Worm (Caenorhabditis elegans) whole organism, L3 larva: ENCODE data around the gene F45E4.5.

ENCODE experiments used
- R02D3.7 ChIP-seq: fragments of 150-350 bp; optimal IDR thresholded peaks from 2 replicates; lab custom pipeline; 2014; ENCODE audit warnings: missing biosample characterization, missing genetic modification characterization
- aly-2 ChIP-seq: fragments of 150-350 bp; optimal IDR thresholded peaks from 2 replicates; lab custom pipeline; 2014; ENCODE audit warnings: missing biosample characterization, missing genetic modification characterization
- ceh-16 ChIP-seq: sonication (generic microtip); optimal IDR thresholded peaks from 2 replicates; lab custom pipeline; 2017; ENCODE audit warnings: missing biosample characterization, missing genetic modification characterization
- ceh-9 ChIP-seq: sonication (generic microtip); optimal IDR thresholded peaks from 2 replicates; lab custom pipeline; 2018; ENCODE audit warnings: missing biosample characterization, missing genetic modification characterization
- daf-12 ChIP-seq: fragments of 150-350 bp; optimal IDR thresholded peaks from 2 replicates; lab custom pipeline; 2014; ENCODE audit warnings: missing biosample characterization, missing genetic modification reagents, missing genetic modification characterization
- elt-1 ChIP-seq: fragments of 150-350 bp; optimal IDR thresholded peaks from 2 replicates; lab custom pipeline; 2014; ENCODE audit warnings: missing biosample characterization, missing genetic modification characterization
- elt-2 ChIP-seq: sonication (generic microtip); optimal IDR thresholded peaks from 2 replicates; lab custom pipeline; 2016; ENCODE audit warnings: missing genetic modification reagents, mild to moderate bottlenecking, missing genetic modification characterization, missing compliant biosample characterization
- elt-3 ChIP-seq, 3 experiments: fragments of 150-350 bp in 1 of 3; sonication (generic microtip) in 2 of 3; optimal IDR thresholded peaks; 2 replicates in 2 of 3; 4 replicates in 1 of 3; lab custom pipeline; 2014 to 2017; ENCODE audit warnings: missing biosample characterization in 3 of 3, missing genetic modification characterization in 3 of 3
- eor-1 ChIP-seq, 2 experiments: fragments of 150-350 bp; optimal IDR thresholded peaks; 2 replicates each; lab custom pipeline; 2014 to 2018; ENCODE audit warnings: missing biosample characterization in 2 of 2, missing genetic modification characterization in 2 of 2
- fkh-10 ChIP-seq: sonication (generic microtip); optimal IDR thresholded peaks from 2 replicates; lab custom pipeline; 2017; ENCODE audit warnings: missing biosample characterization, missing genetic modification reagents, missing genetic modification characterization
- fkh-2 ChIP-seq: fragments of 150-350 bp; optimal IDR thresholded peaks from 2 replicates; lab custom pipeline; 2014; ENCODE audit warnings: missing biosample characterization, missing genetic modification reagents, missing genetic modification characterization
- hmg-11 ChIP-seq: sonication (generic microtip); optimal IDR thresholded peaks from 2 replicates; lab custom pipeline; 2016; ENCODE audit warnings: missing genetic modification characterization, missing compliant biosample characterization
- lin-39 ChIP-seq: fragments of 150-350 bp; optimal IDR thresholded peaks from 2 replicates; lab custom pipeline; 2018; ENCODE audit warnings: missing biosample characterization, missing genetic modification reagents, missing genetic modification characterization
- mdl-1 ChIP-seq: fragments of 150-350 bp; optimal IDR thresholded peaks from 2 replicates; lab custom pipeline; 2014; ENCODE audit warnings: missing biosample characterization, missing genetic modification characterization
- mml-1 ChIP-seq: fragments of 150-350 bp; sonication (generic microtip); optimal IDR thresholded peaks from 3 replicates; lab custom pipeline; 2014; ENCODE audit warnings: missing biosample characterization, missing genetic modification characterization
- nfya-1 ChIP-seq: sonication (generic microtip); optimal IDR thresholded peaks from 2 replicates; lab custom pipeline; 2017; ENCODE audit warnings: missing genetic modification characterization, mild to moderate bottlenecking, missing compliant biosample characterization, antibody characterized with exemption, moderate library complexity; ENCODE audit not compliant: insufficient read depth
- nhr-11 ChIP-seq: fragments of 150-350 bp; optimal IDR thresholded peaks from 2 replicates; lab custom pipeline; 2014; ENCODE audit warnings: missing biosample characterization, missing genetic modification characterization
- nhr-23 ChIP-seq: fragments of 150-350 bp; optimal IDR thresholded peaks from 2 replicates; lab custom pipeline; 2014; ENCODE audit warnings: missing biosample characterization, missing genetic modification reagents, missing genetic modification characterization
- nhr-25 ChIP-seq: sonication (generic microtip); optimal IDR thresholded peaks from 2 replicates; lab custom pipeline; 2017; ENCODE audit warnings: missing biosample characterization, missing genetic modification characterization
- nhr-28 ChIP-seq: fragments of 150-350 bp; optimal IDR thresholded peaks from 2 replicates; lab custom pipeline; 2014; ENCODE audit warnings: missing biosample characterization, missing genetic modification characterization
- nhr-77 ChIP-seq: fragments of 150-350 bp; optimal IDR thresholded peaks from 2 replicates; lab custom pipeline; 2014; ENCODE audit warnings: missing biosample characterization, missing genetic modification characterization
- pqm-1 ChIP-seq: fragments of 150-350 bp; optimal IDR thresholded peaks from 2 replicates; lab custom pipeline; 2017; ENCODE audit warnings: missing biosample characterization, missing genetic modification characterization, inconsistent platforms
- sea-2 ChIP-seq: fragments of 150-350 bp; sonication (generic microtip); optimal IDR thresholded peaks from 4 replicates; lab custom pipeline; 2014; ENCODE audit warnings: missing biosample characterization, missing genetic modification reagents, missing genetic modification characterization
- tbx-2 ChIP-seq: sonication (generic microtip); optimal IDR thresholded peaks from 2 replicates; lab custom pipeline; 2016; ENCODE audit warnings: mild to moderate bottlenecking, missing genetic modification characterization, missing compliant biosample characterization
- zag-1 ChIP-seq: fragments of 150-350 bp; optimal IDR thresholded peaks from 2 replicates; lab custom pipeline; 2014; ENCODE audit warnings: missing biosample characterization, missing genetic modification characterization
- ztf-11 ChIP-seq: fragments of 150-350 bp; optimal IDR thresholded peaks from 2 replicates; lab custom pipeline; 2014; ENCODE audit warnings: missing biosample characterization, missing genetic modification characterization
- ztf-4 ChIP-seq: fragments of 150-350 bp; optimal IDR thresholded peaks from 2 replicates; lab custom pipeline; 2014; ENCODE audit warnings: missing biosample characterization, missing genetic modification characterization

F45E4.5 gene

ce11 chrIV:7580062-7580614 lies 48.7 kb downstream of the F45E4.5 start, which contains the start of the genes cec-5 and nol-10 (continued):
- TF ChIP-seq eor-1 (tag; optimal IDR thresholded peaks at IDR 0.05; lab: Kevin White, UChicago) (no peak), zag-1 (tag; lab: Kevin White, UChicago) (no peak), ztf-4 (no peak), nfya-1 (peak; percentile 95), nhr-25 (tag; lab: Kevin White, UChicago) (peak; percentile 79), elt-3 (tag; optimal IDR thresholded peaks at IDR 0.05; lab: Kevin White, UChicago) (no peak), tbx-2 (tag; lab: Kevin White, UChicago) (no peak), nhr-77 (no peak), pqm-1 (tag; lab: Kevin White, UChicago) (peak; percentile 27), ztf-11 (tag; lab: Kevin White, UChicago) (no peak), mml-1 (tag; lab: Kevin White, UChicago) (no peak), ceh-9 (tag; lab: Kevin White, UChicago) (no peak), ceh-16 (tag; lab: Kevin White, UChicago) (no peak), elt-2 (tag; lab: Kevin White, UChicago) (peak; percentile 61), fkh-10 (GFP tag; lab: Kevin White, UChicago) (no peak), nhr-11 (tag; lab: Kevin White, UChicago) (no peak)

- TF ChIP-seq mdl-1 (tag; lab: Kevin White, UChicago) (no peak), daf-12 (no peak), nhr-28 (tag; lab: Kevin White, UChicago) (no peak), lin-39 (tag; lab: Kevin White, UChicago) (no peak), R02D3.7 (tag; lab: Kevin White, UChicago) (no peak), hmg-11 (no peak), aly-2 (tag; lab: Kevin White, UChicago) (no peak), sea-2 (GFP tag; lab: Kevin White, UChicago) (no peak), mml-1 (tag; lab: Kevin White, UChicago) (no peak), fkh-2 (tag; lab: Kevin White, UChicago) (no peak), elt-2 (tag; lab: Kevin White, UChicago) (no peak), eor-1 (tag; optimal IDR thresholded peaks at IDR 0.05; lab: Kevin White, UChicago) (no peak), elt-1 (tag; lab: Kevin White, UChicago) (no peak), nhr-25 (tag; lab: Kevin White, UChicago) (no peak), nhr-23 (tag; lab: Kevin White, UChicago) (no peak)
Measured at ce11 chrIV:7578281-7578680, 50.6 kb downstream of the F45E4.5 start, which contains the start of gene F32E10.5. Gene F32E10.5, minus strand, starts transcription at chrIV:7578381.
